Fruit fly (Drosophila melanogaster): ENCODE measurements around the gene CG32486.

CG32486 gene

DNA sequence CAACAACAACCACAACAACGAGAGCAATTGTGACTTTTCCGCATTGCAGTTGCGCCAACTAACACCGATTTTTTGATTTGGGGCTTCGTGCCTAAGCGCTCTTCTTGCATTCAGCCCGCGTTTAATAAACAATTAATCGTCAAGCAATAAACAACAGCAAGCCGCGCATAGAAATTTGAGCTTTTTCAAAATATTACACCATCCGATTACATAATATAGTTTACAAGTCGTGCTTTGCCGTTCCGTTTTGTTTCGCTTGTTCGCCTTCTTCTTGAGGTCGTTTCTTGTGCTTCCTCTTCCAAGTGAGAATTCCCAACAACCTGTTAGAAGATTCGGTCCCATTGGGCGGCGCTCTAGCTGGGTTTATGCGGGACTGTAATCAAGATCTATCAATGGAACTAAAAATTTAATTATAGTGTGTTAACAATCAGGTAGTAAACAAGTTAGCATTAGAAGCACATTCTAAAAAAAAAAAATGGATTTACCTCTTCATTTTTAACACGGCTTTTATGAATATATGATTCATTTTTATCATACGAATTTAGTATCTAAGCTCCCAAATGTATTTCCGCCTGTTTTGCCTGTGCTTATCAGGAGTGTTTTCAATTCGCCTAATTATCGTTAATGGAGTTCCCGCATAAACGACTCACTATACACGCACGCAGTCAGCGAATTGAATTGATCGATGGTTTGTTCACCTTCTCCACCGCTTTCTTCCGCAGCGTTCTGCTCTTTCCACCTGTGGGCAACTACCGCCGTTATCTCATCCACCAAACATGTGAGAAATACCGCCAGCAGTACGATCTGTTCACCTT is 34.7 kb downstream of the CG32486 start (continued):
- TF ChIP-seq pfk (GFP tag; optimal IDR thresholded peaks at IDR 0.05): peak; percentile 9
- peak; percentile 61 for TF ChIP-seq dimm (GFP tag; IDR thresholded peaks at IDR 0.05)
- TF ChIP-seq Lim3 (GFP tag; IDR thresholded peaks at IDR 0.05): 0 out of 2 replicates have a peak, but pooled peaks have one; percentile 8
- peak; percentile 87 for TF ChIP-seq dmrt99B (tag; optimal IDR thresholded peaks at IDR 0.05)
- TF ChIP-seq Kr (GFP tag; optimal IDR thresholded peaks at IDR 0.05): peak; percentile 38
- TF ChIP-seq CG10979 (tag; optimal IDR thresholded peaks at IDR 0.05): peak; percentile 93
- TF ChIP-seq CG4854 (GFP tag; optimal IDR thresholded peaks at IDR 0.05): peak; percentile 67
- TF ChIP-seq CG8089 (GFP tag; optimal IDR thresholded peaks at IDR 0.05): peak; percentile 11
- TF ChIP-seq zfh2 (GFP tag; optimal IDR thresholded peaks at IDR 0.05): peak; percentile 59
- TF ChIP-seq Ada2b (GFP tag; IDR thresholded peaks at IDR 0.05): peak; percentile 78
- TF ChIP-seq croc (GFP tag; conservative IDR thresholded peaks at IDR 0.05): peak; percentile 44; the same call in 2 of the 3 replicates
- peak; percentile 76 for TF ChIP-seq CG9437 (GFP tag; optimal IDR thresholded peaks at IDR 0.05)
- TF ChIP-seq maf-S (GFP tag; optimal IDR thresholded peaks at IDR 0.05): peak; percentile 13
- TF ChIP-seq CG3847 (GFP tag; IDR thresholded peaks at IDR 0.05): peak; percentile 84
- TF ChIP-seq CG4617 (GFP tag; optimal IDR thresholded peaks at IDR 0.05; ENCODE audit: borderline replicate concordance): peak; percentile 5
- TF ChIP-seq CG11560 (tag; IDR thresholded peaks at IDR 0.05): no peak
- TF ChIP-seq CG11504 (tag; optimal IDR thresholded peaks at IDR 0.05): peak; percentile 89
- TF ChIP-seq pb (GFP tag; optimal IDR thresholded peaks at IDR 0.05): peak; percentile 28
- peak; percentile 91 for TF ChIP-seq CG34376 (GFP tag; optimal IDR thresholded peaks at IDR 0.05)
- TF ChIP-seq CG7928 (GFP tag; optimal IDR thresholded peaks at IDR 0.05): peak; percentile 46
- TF ChIP-seq CG3407 (GFP tag; optimal IDR thresholded peaks at IDR 0.05): peak; percentile 66
- TF ChIP-seq Side (GFP tag; optimal IDR thresholded peaks at IDR 0.05): peak; percentile 86
- TF ChIP-seq trem (tag; optimal IDR thresholded peaks at IDR 0.05): peak; percentile 59
- TF ChIP-seq CG4282 (GFP tag; optimal IDR thresholded peaks at IDR 0.05): peak; percentile 33
- TF ChIP-seq NFAT (GFP tag; IDR thresholded peaks at IDR 0.05): peak; percentile 48; the same call in 1 of the 2 replicates
- 0 out of 2 replicates have a peak, but pooled peaks have one; percentile 18 for TF ChIP-seq Taf1 (GFP tag; IDR thresholded peaks at IDR 0.05)
- peak; percentile 82 for TF ChIP-seq CG17328 (GFP tag; IDR thresholded peaks at IDR 0.05)
- peak; percentile 89 for TF ChIP-seq row (GFP tag; IDR thresholded peaks at IDR 0.05)
- peak; percentile 63 for TF ChIP-seq sima (GFP tag; optimal IDR thresholded peaks at IDR 0.05)
- peak; percentile 87 for TF ChIP-seq dmrt11E (tag; optimal IDR thresholded peaks at IDR 0.05)
- no peak for TF ChIP-seq jigr1 (GFP tag; IDR thresholded peaks at IDR 0.05)
- TF ChIP-seq CG3726 (GFP tag; IDR thresholded peaks at IDR 0.05): peak; percentile 62; the same call in 1 of the 3 replicates
- TF ChIP-seq sqz (GFP tag; optimal IDR thresholded peaks at IDR 0.05): peak; percentile 67
- TF ChIP-seq CG10959 (GFP tag; IDR thresholded peaks at IDR 0.05): peak; percentile 61; the same call in 1 of the 2 replicates
- peak; percentile 4 for TF ChIP-seq NC2β (GFP tag; optimal IDR thresholded peaks at IDR 0.05)
- peak; percentile 92 for TF ChIP-seq gem (tag; optimal IDR thresholded peaks at IDR 0.05)
- TF ChIP-seq CG13296 (GFP tag; optimal IDR thresholded peaks at IDR 0.05): peak; percentile 94
- TF ChIP-seq tap (tag; optimal IDR thresholded peaks at IDR 0.05): peak; percentile 49
- peak; percentile 85 for TF ChIP-seq Rfx (GFP tag; IDR thresholded peaks at IDR 0.05)
- no peak for TF ChIP-seq hkb (optimal IDR thresholded peaks at IDR 0.05)
- peak; percentile 88 for TF ChIP-seq hkb (GFP tag; IDR thresholded peaks at IDR 0.05)
- no peak for TF ChIP-seq CkIIα-i1 (GFP tag; IDR thresholded peaks at IDR 0.05)
- no peak for TF ChIP-seq ab (GFP tag; optimal IDR thresholded peaks at IDR 0.05)
- no peak for TF ChIP-seq nerfin-2 (GFP tag; IDR thresholded peaks at IDR 0.05; ENCODE audit: partially characterized antibody)
- TF ChIP-seq her (GFP tag; optimal IDR thresholded peaks at IDR 0.05): peak; percentile 44
- TF ChIP-seq ttk (GFP tag; IDR thresholded peaks at IDR 0.05): peak; percentile 60
- peak; percentile 65 for TF ChIP-seq schlank (tag; optimal IDR thresholded peaks at IDR 0.05)
- peak; percentile 11; the same call in 1 of the 2 replicates for TF ChIP-seq CG13287 (GFP tag; IDR thresholded peaks at IDR 0.05; ENCODE audit: partially characterized antibody)
- TF ChIP-seq CG3163 (GFP tag; optimal IDR thresholded peaks at IDR 0.05): peak; percentile 42
- TF ChIP-seq CG1792 (GFP tag; optimal IDR thresholded peaks at IDR 0.05): peak; percentile 54

Data from whole organism, embryonic.